Worm (Caenorhabditis elegans): ENCODE measurements around the gene ptr-13.

- TF ChIP-seq ets-7 (tag; optimal IDR thresholded peaks at IDR 0.05) (no peak), flt-1 (GFP tag; IDR thresholded peaks at IDR 0.05) (no peak), tbx-11 (GFP tag; IDR thresholded peaks at IDR 0.05) (no peak), ama-1 (optimal IDR thresholded peaks at IDR 0.05) (no peak), hnd-1 (tag; optimal IDR thresholded peaks at IDR 0.05) (no peak), pes-1 (GFP tag; IDR thresholded peaks at IDR 0.05) (no peak), scrt-1 (GFP tag; IDR thresholded peaks at IDR 0.05) (no peak), ceh-36 (tag; optimal IDR thresholded peaks at IDR 0.05) (no peak), tra-4 (tag; optimal IDR thresholded peaks at IDR 0.05) (no peak)
Measured at ce11 chrII:11175347-11175746, 13.1 kb upstream of the ptr-13 start.
